Fruit fly (Drosophila melanogaster) Kc167 (cell line): ENCODE data around the gene Jhbp15.

Experiments used
- Myc ChIP-seq: fragments of >200 bp; optimal IDR thresholded peaks from 2 replicates; lab custom pipeline; 2017; ENCODE audit warnings: missing external identifiers
- Sin3A ChIP-seq: fragments of >200 bp; optimal IDR thresholded peaks from 2 replicates; lab custom pipeline; 2018; ENCODE audit warnings: missing external identifiers
- h ChIP-seq: fragments of >200 bp; optimal IDR thresholded peaks from 3 replicates; lab custom pipeline; 2018; ENCODE audit warnings: missing external identifiers
- insv ChIP-seq: fragments of >200 bp; optimal IDR thresholded peaks from 3 replicates; lab custom pipeline; 2018; ENCODE audit warnings: missing external identifiers
- psq ChIP-seq: fragments of >200 bp; optimal IDR thresholded peaks from 2 replicates; lab custom pipeline; 2017; ENCODE audit warnings: missing external identifiers
- ttk ChIP-seq: sonication (Bioruptor generic); optimal IDR thresholded peaks from 2 replicates; lab custom pipeline; 2017; ENCODE audit warnings: missing external identifiers

The Jhbp15 gene

DNA sequence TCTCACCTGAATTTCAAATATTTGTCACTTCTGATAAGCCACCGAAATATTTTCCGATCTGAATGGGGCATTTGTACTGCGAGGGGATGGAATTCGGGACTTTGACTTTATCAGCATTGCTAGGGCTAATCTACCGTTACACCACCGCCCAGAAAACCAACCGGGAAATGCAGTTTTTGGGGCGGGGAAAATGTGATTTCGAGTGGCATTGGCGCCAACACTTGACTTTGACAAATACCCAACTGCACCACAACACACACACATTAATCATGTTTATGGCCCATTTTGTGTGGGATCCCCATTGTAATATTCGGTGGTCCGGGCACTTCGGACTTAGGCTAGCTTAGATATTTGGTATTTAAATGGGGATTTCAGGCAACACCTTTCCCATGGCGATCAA lies 28.2 kb upstream of the Jhbp15 start:
- TF ChIP-seq h (lab: Kevin White, UChicago) (no peak), Myc (lab: Kevin White, UChicago) (no peak), psq (lab: Kevin White, UChicago) (no peak), Sin3A (no peak), ttk (no peak), insv (lab: Kevin White, UChicago) (no peak)

DNA sequence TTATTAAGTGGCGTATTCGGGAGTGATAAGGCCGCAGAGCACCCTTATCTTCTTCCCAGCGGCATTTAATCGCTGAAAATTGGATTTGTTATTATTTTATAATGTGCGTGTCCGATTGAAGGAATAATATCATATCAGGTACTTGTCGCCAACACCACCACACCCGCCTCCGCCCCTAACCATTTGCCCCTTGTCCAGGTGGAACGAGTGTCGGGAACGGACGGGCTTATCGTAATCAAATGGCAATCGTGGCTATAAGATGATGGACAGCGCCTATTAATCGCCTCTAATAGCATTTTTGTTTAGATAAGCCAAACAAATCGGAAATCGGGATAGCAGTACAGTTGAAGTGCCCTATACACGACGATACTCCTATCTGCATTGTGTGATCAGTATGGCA lies 27.4 kb upstream of the Jhbp15 start:
- TF ChIP-seq psq (lab: Kevin White, UChicago) (no peak), Myc (lab: Kevin White, UChicago) (no peak), h (lab: Kevin White, UChicago) (no peak), ttk (no peak), Sin3A (no peak), insv (lab: Kevin White, UChicago) (no peak)

DNA sequence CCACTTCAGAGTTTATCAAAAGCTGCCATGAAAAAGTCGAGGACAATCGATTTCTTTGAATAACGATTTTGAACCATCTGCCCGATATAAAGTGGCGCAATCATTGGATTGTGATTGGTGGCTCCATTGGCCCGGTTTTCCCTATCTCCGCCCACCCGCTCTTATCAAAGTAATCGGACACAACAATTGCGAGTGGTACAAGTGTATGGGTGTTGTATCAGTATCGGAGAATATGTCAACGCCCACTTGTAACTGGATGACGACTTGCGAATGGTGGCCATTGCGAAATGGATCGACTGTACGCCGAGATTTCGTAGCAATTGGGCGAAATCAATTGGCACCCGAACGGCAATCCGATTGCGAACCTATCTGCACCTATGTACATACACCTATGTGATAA lies 26.8 kb upstream of the Jhbp15 start:
- TF ChIP-seq insv (lab: Kevin White, UChicago) (no peak), h (lab: Kevin White, UChicago) (no peak), Myc (lab: Kevin White, UChicago) (no peak), psq (lab: Kevin White, UChicago) (no peak), ttk (no peak), Sin3A (no peak)

DNA sequence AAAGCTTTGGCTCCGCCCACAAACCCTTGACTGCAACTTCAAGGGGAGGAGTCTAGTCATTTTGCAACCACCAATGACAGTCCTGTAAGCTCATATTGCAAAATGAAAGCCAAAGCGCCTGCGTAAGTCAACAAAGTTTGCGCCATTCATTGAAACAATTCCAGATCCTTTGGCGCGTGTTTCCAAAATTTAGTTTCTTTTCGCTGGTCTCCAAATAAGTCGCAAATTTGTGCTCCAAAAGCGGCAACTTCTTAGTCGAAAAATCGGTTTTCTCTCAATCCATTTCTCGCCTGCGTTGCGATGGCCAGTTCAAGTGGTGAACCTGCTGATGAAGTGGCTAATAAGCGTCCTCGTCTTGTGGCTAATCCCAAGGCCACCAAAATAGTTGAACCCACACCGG lies 22.9 kb upstream of the Jhbp15 start, which contains the start of gene dmrt93B:
TSS of gene dmrt93B (plus strand) at position 301 of the 400 bp plus-strand sequence.
- no peak for TF ChIP-seq Sin3A
- no peak for TF ChIP-seq h (lab: Kevin White, UChicago)
- TF ChIP-seq psq (lab: Kevin White, UChicago): no peak
- no peak for TF ChIP-seq ttk
- TF ChIP-seq insv (lab: Kevin White, UChicago): no peak
- no peak for TF ChIP-seq Myc (lab: Kevin White, UChicago)

DNA sequence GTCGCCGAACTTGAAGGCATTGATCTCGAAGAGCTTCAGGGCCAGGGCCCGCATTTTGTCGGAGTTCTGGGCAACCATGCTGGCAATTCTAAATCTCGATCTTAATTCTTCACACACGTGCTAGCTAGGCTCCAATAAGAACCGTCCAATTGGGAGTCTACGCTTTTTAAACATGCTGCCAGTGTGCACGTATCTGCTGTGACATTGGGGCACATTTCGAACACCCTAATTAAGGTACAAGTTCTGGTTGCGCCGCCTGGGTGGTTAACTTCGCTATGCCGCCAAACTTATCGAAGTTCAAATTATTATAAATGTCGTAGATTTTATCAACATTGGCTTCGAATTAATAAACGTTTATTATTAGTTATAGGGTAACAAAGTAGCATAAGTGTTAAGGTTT lies 22.4 kb upstream of the Jhbp15 start, which contains the start of gene r-l:
TSS of gene r-l (minus strand) at position 179 of the 400 bp plus-strand sequence.
- TF ChIP-seq psq (lab: Kevin White, UChicago): no peak
- TF ChIP-seq Myc (lab: Kevin White, UChicago): no peak
- no peak for TF ChIP-seq ttk

DNA sequence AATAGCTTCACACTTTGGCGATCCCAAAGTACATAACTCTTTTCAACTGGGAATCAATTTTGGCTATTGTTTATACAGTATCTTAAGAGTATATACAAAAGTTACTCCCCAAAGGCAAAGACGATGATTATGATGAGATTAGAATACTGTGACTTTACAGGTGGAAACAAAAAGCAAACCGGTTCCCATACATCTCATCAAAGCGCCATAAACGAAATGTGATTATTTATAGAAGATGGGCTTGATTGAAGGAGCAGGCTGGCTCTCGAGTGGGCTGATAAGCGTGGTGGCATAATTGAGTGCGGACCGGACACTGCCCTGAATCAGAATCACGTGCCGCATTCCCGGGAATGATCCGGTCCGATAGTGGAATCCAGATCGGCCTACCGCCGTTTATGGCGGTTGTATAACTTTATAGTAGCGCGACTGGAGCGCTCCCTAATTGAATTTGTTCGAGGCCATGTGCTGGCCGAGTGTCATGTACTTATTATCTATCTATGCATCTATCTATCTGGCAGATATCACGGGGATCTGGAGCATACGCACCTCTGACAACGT lies 21.2 kb upstream of the Jhbp15 start:
- TF ChIP-seq h (lab: Kevin White, UChicago) (no peak), Sin3A (no peak), Myc (lab: Kevin White, UChicago) (no peak), psq (lab: Kevin White, UChicago) (no peak), ttk (no peak), insv (lab: Kevin White, UChicago) (no peak)

DNA sequence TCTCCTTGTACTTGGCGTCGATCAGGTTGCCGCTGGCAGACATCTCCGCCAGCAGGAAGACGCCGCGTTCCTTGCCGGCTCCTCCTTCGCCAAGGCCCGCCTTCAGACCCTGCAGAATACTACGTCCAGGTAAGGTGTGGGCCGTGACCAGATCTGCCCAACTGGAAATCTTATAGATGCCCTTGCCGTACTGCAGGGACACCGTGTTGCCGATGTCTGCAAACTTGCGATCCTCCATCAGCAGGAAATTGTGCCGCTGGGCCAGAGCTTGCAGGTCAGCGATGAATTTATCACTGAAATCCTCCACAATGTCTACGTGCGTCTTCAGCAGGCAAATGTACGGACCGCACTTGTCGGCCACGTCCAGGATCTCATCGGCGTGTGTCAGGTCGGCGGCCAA lies 20.5 kb upstream of the Jhbp15 start:
- TF ChIP-seq psq (lab: Kevin White, UChicago) (no peak), insv (lab: Kevin White, UChicago) (peak; percentile 51)

DNA sequence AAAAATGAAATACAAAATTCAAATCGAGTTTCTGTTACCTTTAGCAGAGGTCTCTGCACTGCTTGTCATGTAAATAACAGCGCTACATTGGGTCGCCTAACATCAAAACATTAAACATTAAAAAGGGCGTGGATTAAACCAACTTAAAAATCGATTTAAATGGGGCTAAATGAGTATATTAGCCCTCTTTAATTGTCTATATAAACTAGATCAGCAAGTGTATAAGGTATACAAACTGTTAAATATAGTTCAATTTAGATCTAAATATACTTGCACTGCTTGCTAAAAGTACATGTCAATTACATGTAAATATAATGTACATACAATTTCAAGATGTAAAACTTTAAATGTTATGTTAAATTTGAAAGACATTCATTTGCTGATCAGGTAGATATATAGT lies 19.0 kb upstream of the Jhbp15 start:
- no peak for TF ChIP-seq ttk
- TF ChIP-seq Myc (lab: Kevin White, UChicago): no peak
- TF ChIP-seq h (lab: Kevin White, UChicago): no peak
- no peak for TF ChIP-seq insv (lab: Kevin White, UChicago)
- TF ChIP-seq psq (lab: Kevin White, UChicago): no peak

DNA sequence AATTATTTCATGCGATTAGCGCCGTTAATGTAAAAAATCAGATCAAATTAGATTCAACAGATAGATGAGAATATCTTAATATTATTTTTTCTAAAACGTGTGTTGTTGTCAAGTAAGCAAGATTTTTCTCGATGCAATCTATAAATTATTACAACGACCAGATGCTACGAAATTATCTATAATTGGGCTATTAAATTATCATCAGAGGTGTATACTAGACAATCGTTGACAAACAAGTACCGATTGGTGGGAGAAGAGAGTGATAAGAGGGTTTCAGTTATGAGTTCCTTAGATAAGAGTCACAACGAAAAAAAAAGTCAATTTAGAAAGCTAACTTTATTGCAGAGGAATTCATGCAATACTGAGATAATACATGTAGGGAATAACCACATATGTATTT lies 16.8 kb upstream of the Jhbp15 start:
- TF ChIP-seq ttk (no peak), psq (lab: Kevin White, UChicago) (no peak), h (lab: Kevin White, UChicago) (no peak), Sin3A (no peak), Myc (lab: Kevin White, UChicago) (no peak), insv (lab: Kevin White, UChicago) (no peak)

DNA sequence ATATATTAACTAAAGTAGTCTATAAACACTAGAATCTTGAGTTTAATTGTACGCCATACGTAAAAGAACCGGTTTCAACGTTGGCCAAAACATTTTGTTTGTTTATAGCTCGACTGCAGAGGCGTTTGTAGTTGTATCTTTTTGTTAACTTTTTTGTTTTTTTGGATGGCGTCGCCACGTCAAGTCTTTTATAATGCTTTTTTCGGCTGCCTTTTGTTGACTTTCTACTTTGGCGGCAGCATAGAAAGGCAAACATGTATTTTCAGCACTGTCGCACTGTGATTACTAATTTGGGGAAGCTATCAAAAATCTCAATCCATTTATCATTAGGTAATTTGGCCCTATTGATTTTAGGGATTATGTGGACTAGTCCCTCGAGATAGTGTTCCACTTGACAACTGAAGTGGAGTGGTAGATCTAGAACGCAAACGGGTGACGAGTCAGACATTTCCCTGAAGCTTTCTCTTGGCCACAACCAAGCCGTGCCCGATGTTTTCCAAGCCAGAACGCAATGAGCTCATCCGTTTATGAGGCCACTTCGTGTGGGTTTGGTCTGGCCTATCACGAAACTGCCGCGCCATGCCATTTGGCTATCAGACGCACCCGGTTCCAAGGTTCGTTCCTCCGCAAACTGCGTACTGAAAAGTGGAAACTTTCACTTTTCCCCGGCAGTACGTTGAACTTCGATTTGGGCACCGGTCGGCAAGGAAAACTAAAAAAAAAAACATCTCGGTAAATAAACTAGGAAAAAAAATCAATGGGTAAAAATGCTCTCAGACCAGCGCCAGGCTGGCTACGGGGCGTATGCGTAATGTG lies 15.9 kb upstream of the Jhbp15 start:
- TF ChIP-seq ttk (no peak), psq (lab: Kevin White, UChicago) (no peak), Myc (lab: Kevin White, UChicago) (no peak), Sin3A (no peak), h (lab: Kevin White, UChicago) (no peak), insv (lab: Kevin White, UChicago) (no peak)

DNA sequence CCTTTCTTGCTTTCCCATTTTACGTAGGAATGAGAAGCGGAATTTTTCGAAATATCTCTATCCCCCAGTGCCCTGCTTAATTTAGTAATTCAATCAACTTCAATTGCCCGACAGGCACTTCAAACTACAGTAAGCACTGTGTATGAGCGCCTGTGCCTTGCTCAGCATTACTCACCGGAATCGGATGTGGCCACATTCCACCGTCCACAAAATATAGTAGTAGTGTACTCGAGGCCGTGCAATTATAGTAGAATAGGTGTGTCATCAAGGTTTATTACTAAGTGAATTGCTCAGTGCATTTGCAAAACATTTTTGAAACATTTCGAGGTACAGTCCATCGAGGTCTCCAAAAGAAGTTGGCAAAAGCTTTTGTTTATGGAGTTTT lies 14.9 kb upstream of the Jhbp15 start:
- TF ChIP-seq psq (lab: Kevin White, UChicago): no peak
- no peak for TF ChIP-seq h (lab: Kevin White, UChicago)
- no peak for TF ChIP-seq ttk
- TF ChIP-seq Myc (lab: Kevin White, UChicago): no peak
- TF ChIP-seq Sin3A: no peak
- TF ChIP-seq insv (lab: Kevin White, UChicago): no peak

DNA sequence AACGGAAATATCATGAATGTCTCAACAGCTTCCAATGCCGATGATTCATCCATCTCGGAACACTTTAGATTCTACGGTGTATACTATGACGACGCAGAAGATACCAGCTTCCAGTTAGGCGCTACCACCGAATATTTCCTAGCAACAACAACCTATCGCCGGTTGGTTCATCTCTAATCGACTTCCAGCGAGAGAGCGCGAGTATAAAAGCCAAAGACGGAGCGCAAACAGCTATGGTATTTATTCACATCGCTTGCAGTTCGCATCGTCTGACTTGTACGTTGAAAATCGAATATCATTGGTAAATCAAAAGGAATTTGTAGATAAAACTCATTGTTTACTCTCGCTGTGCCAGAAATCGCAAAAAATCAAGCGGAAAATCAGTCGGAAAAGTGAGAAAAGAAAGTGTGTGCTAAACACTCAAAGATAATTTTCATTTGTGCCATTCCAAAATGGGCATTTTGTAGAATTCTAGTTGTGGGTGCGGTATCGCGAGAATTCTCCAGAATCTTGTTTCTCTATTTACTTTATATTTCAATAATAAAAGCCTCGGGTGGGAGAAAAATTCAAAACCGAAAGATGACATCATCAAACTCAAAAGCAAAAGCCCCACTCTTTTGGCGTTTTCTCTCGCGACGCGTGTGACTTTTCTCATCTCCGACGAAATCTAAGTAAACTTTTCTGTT lies 14.4 kb upstream of the Jhbp15 start, which contains the start of gene AnxB9:
TSS of gene AnxB9 (plus strand) at position 232 of the 686 bp plus-strand sequence.
- TF ChIP-seq h (lab: Kevin White, UChicago) (no peak), Sin3A (no peak), Myc (lab: Kevin White, UChicago) (no peak), insv (lab: Kevin White, UChicago) (no peak), psq (lab: Kevin White, UChicago) (no peak), ttk (no peak)
